Fruit fly (Drosophila melanogaster) whole organism, embryonic: ENCODE data around the gene CG6126.

Experiments used
- Abd-B ChIP-seq: fragments of 200-800 bp; sonication (Bioruptor generic); optimal IDR thresholded peaks from 2 replicates; lab custom pipeline; 2018; ENCODE audit warnings: missing biosample characterization, mild to moderate bottlenecking, missing genetic modification characterization, moderate library complexity
- Aef1 ChIP-seq: fragments of 200-800 bp; sonication (Bioruptor generic); IDR thresholded peaks from 3 replicates; pipeline ENCODE4 v1.3.6; 2022; ENCODE audit warnings: missing biosample characterization, missing genetic modification characterization
- Antp ChIP-seq: fragments of 200-800 bp; sonication (Bioruptor generic); optimal IDR thresholded peaks from 3 replicates; lab custom pipeline; 2016; ENCODE audit warnings: missing biosample characterization, missing genetic modification characterization
- B-H1 ChIP-seq: fragments of 200-800 bp; sonication (Bioruptor generic); IDR thresholded peaks from 3 replicates; pipeline ENCODE4 v1.3.6; 2022; ENCODE audit warnings: missing biosample characterization, missing genetic modification characterization
- Blimp-1 ChIP-seq: fragments of 200-800 bp; sonication (Bioruptor generic); optimal IDR thresholded peaks from 3 replicates; lab custom pipeline; 2018; ENCODE audit warnings: missing biosample characterization, missing genetic modification characterization, mild to moderate bottlenecking, moderate library complexity, missing genetic modification reagents
- CG11247 ChIP-seq: fragments of 200-800 bp; sonication (Bioruptor generic); IDR thresholded peaks from 2 replicates; pipeline ENCODE4 v1.3.6; 2022; ENCODE audit warnings: missing biosample characterization, missing genetic modification characterization
- CG11456 ChIP-seq: fragments of 200-800 bp; sonication (Bioruptor generic); IDR thresholded peaks from 3 replicates; pipeline ENCODE4 v1.3.6; 2022; ENCODE audit warnings: missing biosample characterization, missing genetic modification characterization
- CG12942 ChIP-seq: fragments of 200-800 bp; sonication (Bioruptor generic); optimal IDR thresholded peaks from 3 replicates; lab custom pipeline; 2016; ENCODE audit warnings: missing biosample characterization, missing genetic modification characterization
- CG13287 ChIP-seq: fragments of 200-800 bp; sonication (Bioruptor generic); IDR thresholded peaks from 2 replicates; pipeline ENCODE4 v1.3.6; 2022; ENCODE audit warnings: missing biosample characterization, missing genetic modification characterization; ENCODE audit not compliant: partially characterized antibody
- CG13894 ChIP-seq: fragments of 200-800 bp; sonication (Bioruptor generic); optimal IDR thresholded peaks from 3 replicates; lab custom pipeline; 2018; ENCODE audit warnings: missing biosample characterization, mild to moderate bottlenecking, missing genetic modification characterization, moderate library complexity
- CG14667 ChIP-seq: fragments of 200-800 bp; sonication (Bioruptor generic); IDR thresholded peaks from 2 replicates; pipeline ENCODE4 v1.3.6; 2022; ENCODE audit warnings: missing biosample characterization, missing genetic modification characterization
- CG15514 ChIP-seq: fragments of 200-800 bp; sonication (Bioruptor generic); optimal IDR thresholded peaks from 3 replicates; lab custom pipeline; 2017; ENCODE audit warnings: missing biosample characterization, missing genetic modification characterization, mild to moderate bottlenecking, moderate library complexity, missing genetic modification reagents
- CG1603 ChIP-seq: fragments of 200-800 bp; sonication (Bioruptor generic); optimal IDR thresholded peaks from 2 replicates; lab custom pipeline; 2019; ENCODE audit warnings: missing biosample characterization, mild to moderate bottlenecking, missing genetic modification characterization, moderate library complexity
- CG17361 ChIP-seq: fragments of 200-800 bp; sonication (Bioruptor generic); IDR thresholded peaks from 3 replicates; pipeline ENCODE4 v1.3.6; 2022; ENCODE audit warnings: missing biosample characterization, missing genetic modification characterization
- CG4328 ChIP-seq: fragments of 200-800 bp; sonication (Bioruptor generic); optimal IDR thresholded peaks from 3 replicates; lab custom pipeline; 2017; ENCODE audit warnings: missing biosample characterization, missing genetic modification reagents, missing genetic modification characterization
- CG6791 ChIP-seq: fragments of 200-800 bp; sonication (Bioruptor generic); IDR thresholded peaks from 3 replicates; pipeline ENCODE4 v1.3.6; 2022; ENCODE audit warnings: missing biosample characterization, missing genetic modification characterization; ENCODE audit not compliant: partially characterized antibody
- CG7271 ChIP-seq: fragments of 200-800 bp; sonication (Bioruptor generic); optimal IDR thresholded peaks from 2 replicates; lab custom pipeline; 2018; ENCODE audit warnings: missing biosample characterization, mild to moderate bottlenecking, missing genetic modification characterization, moderate library complexity
- CG7963 ChIP-seq: fragments of 200-800 bp; sonication (Bioruptor generic); IDR thresholded peaks from 3 replicates; pipeline ENCODE4 v1.3.6; 2022; ENCODE audit warnings: missing biosample characterization, missing genetic modification characterization; ENCODE audit not compliant: partially characterized antibody
- CG8089 ChIP-seq: fragments of 200-800 bp; sonication (Bioruptor generic); optimal IDR thresholded peaks from 3 replicates; lab custom pipeline; 2016; ENCODE audit warnings: missing biosample characterization, missing genetic modification characterization
- CG9437 ChIP-seq: fragments of 200-800 bp; sonication (Bioruptor generic); optimal IDR thresholded peaks from 2 replicates; lab custom pipeline; 2018; ENCODE audit warnings: missing biosample characterization, mild to moderate bottlenecking, missing genetic modification characterization
- CoRest ChIP-seq: fragments of 200-800 bp; sonication (Bioruptor generic); optimal IDR thresholded peaks from 3 replicates; lab custom pipeline; 2018; ENCODE audit warnings: missing biosample characterization, mild to moderate bottlenecking, missing genetic modification characterization, moderate library complexity
- CrebB ChIP-seq: fragments of 200-800 bp; sonication (Bioruptor generic); optimal IDR thresholded peaks from 3 replicates; lab custom pipeline; 2018; ENCODE audit warnings: missing biosample characterization, mild to moderate bottlenecking, missing genetic modification characterization
- Fer2 ChIP-seq: fragments of 200-800 bp; sonication (Bioruptor generic); optimal IDR thresholded peaks from 2 replicates; lab custom pipeline; 2018; ENCODE audit warnings: missing biosample characterization, mild to moderate bottlenecking, missing genetic modification characterization, moderate library complexity
- Hr78 ChIP-seq, 2 experiments: fragments of 200-800 bp in 1 of 2; fragments of >200 bp in 1 of 2; sonication (Bioruptor generic) in 1 of 2; optimal IDR thresholded peaks; 2 replicates each; lab custom pipeline; 2017 to 2019; ENCODE audit warnings: missing biosample characterization in 2 of 2, missing genetic modification characterization in 2 of 2, mild to moderate bottlenecking in 1 of 2, moderate library complexity in 1 of 2
- Hsf ChIP-seq: fragments of 200-800 bp; sonication (Bioruptor generic); optimal IDR thresholded peaks from 3 replicates; lab custom pipeline; 2016; ENCODE audit warnings: missing biosample characterization, missing genetic modification characterization
- Lhr ChIP-seq: fragments of 200-800 bp; sonication (Bioruptor generic); optimal IDR thresholded peaks from 3 replicates; lab custom pipeline; 2017; ENCODE audit warnings: mild to moderate bottlenecking, missing biosample characterization, missing genetic modification reagents, missing genetic modification characterization
- Lim3 ChIP-seq: fragments of 200-800 bp; sonication (Bioruptor generic); IDR thresholded peaks from 2 replicates; pipeline ENCODE4 v1.3.6; 2022; ENCODE audit warnings: missing biosample characterization, missing genetic modification characterization
- NC2α ChIP-seq: fragments of 200-800 bp; sonication (Bioruptor generic); optimal IDR thresholded peaks from 2 replicates; lab custom pipeline; 2016; ENCODE audit warnings: missing biosample characterization, missing genetic modification characterization
- Oaz ChIP-seq: fragments of 200-800 bp; sonication (Bioruptor generic); IDR thresholded peaks from 2 replicates; pipeline ENCODE4 v1.3.6; 2022; ENCODE audit warnings: missing biosample characterization, missing genetic modification characterization
- Side ChIP-seq: fragments of 200-800 bp; sonication (Bioruptor generic); optimal IDR thresholded peaks from 2 replicates; lab custom pipeline; 2016; ENCODE audit warnings: missing biosample characterization, missing genetic modification characterization
- Sry-β ChIP-seq: fragments of 200-800 bp; sonication (Bioruptor generic); optimal IDR thresholded peaks from 2 replicates; lab custom pipeline; 2018; ENCODE audit warnings: missing biosample characterization, mild to moderate bottlenecking, missing genetic modification characterization, moderate library complexity
- bcd ChIP-seq: fragments of 200-800 bp; sonication (Bioruptor generic); optimal IDR thresholded peaks from 2 replicates; lab custom pipeline; 2017; ENCODE audit warnings: missing biosample characterization, mild to moderate bottlenecking, missing genetic modification characterization
- chm ChIP-seq: fragments of 200-800 bp; sonication (Bioruptor generic); IDR thresholded peaks from 2 replicates; pipeline ENCODE4 v1.3.6; 2022; ENCODE audit warnings: missing biosample characterization, missing genetic modification characterization
- ewg ChIP-seq: fragments of 200-800 bp; sonication (Bioruptor generic); optimal IDR thresholded peaks from 3 replicates; lab custom pipeline; 2017; ENCODE audit warnings: mild to moderate bottlenecking, missing biosample characterization, missing genetic modification reagents, missing genetic modification characterization
- fd3F ChIP-seq: fragments of 200-800 bp; sonication (Bioruptor generic); optimal IDR thresholded peaks from 2 replicates; lab custom pipeline; 2018; ENCODE audit warnings: missing biosample characterization, mild to moderate bottlenecking, missing genetic modification characterization, moderate library complexity
- fd96Cb ChIP-seq: fragments of 200-800 bp; sonication (Bioruptor generic); optimal IDR thresholded peaks from 2 replicates; lab custom pipeline; 2018; ENCODE audit warnings: missing biosample characterization, mild to moderate bottlenecking, missing genetic modification characterization, moderate library complexity
- gce ChIP-seq: fragments of 200-800 bp; sonication (Bioruptor generic); IDR thresholded peaks from 3 replicates; pipeline ENCODE4 v1.3.6; 2022; ENCODE audit warnings: missing biosample characterization, missing genetic modification characterization
- gcm ChIP-seq: fragments of 200-800 bp; sonication (Bioruptor generic); optimal IDR thresholded peaks from 2 replicates; lab custom pipeline; 2019; ENCODE audit warnings: missing biosample characterization, mild to moderate bottlenecking, missing genetic modification characterization, moderate library complexity
- gsb ChIP-seq: fragments of 200-800 bp; sonication (Bioruptor generic); IDR thresholded peaks from 2 replicates; pipeline ENCODE4 v1.3.6; 2022; ENCODE audit warnings: missing biosample characterization, missing genetic modification characterization
- mam ChIP-seq: fragments of 200-800 bp; sonication (Bioruptor generic); optimal IDR thresholded peaks from 3 replicates; lab custom pipeline; 2016; ENCODE audit warnings: missing biosample characterization, missing genetic modification characterization
- nmo ChIP-seq: fragments of 200-800 bp; sonication (Bioruptor generic); optimal IDR thresholded peaks from 2 replicates; lab custom pipeline; 2018; ENCODE audit warnings: missing biosample characterization, mild to moderate bottlenecking, missing genetic modification characterization, moderate library complexity
- pho ChIP-seq: fragments of 200-800 bp; sonication (Bioruptor generic); optimal IDR thresholded peaks from 2 replicates; lab custom pipeline; 2016; ENCODE audit warnings: missing biosample characterization, missing genetic modification characterization
- pum ChIP-seq: fragments of 200-800 bp; sonication (Bioruptor generic); optimal IDR thresholded peaks from 2 replicates; lab custom pipeline; 2016; ENCODE audit warnings: missing biosample characterization, missing genetic modification characterization
- run ChIP-seq: fragments of 200-800 bp; sonication (Bioruptor generic); optimal IDR thresholded peaks from 3 replicates; lab custom pipeline; 2018; ENCODE audit warnings: missing biosample characterization, mild to moderate bottlenecking, missing genetic modification characterization
- sens ChIP-seq: fragments of 200-800 bp; sonication (Bioruptor generic); peaks from one replicate; lab custom pipeline; 2016; ENCODE audit warnings: missing biosample characterization, missing genetic modification characterization
- slp2 ChIP-seq: fragments of 200-800 bp; sonication (Bioruptor generic); optimal IDR thresholded peaks from 2 replicates; lab custom pipeline; 2016; ENCODE audit warnings: missing biosample characterization, missing genetic modification characterization
- tio ChIP-seq: fragments of 200-800 bp; sonication (Bioruptor generic); optimal IDR thresholded peaks from 2 replicates; lab custom pipeline; 2017; ENCODE audit warnings: missing biosample characterization, missing genetic modification characterization, inconsistent platforms
- tup ChIP-seq: fragments of 200-800 bp; sonication (Bioruptor generic); optimal IDR thresholded peaks from 2 replicates; lab custom pipeline; 2016; ENCODE audit warnings: missing biosample characterization, mild to moderate bottlenecking, missing genetic modification characterization, moderate library complexity
- tx ChIP-seq: fragments of 200-800 bp; sonication (Bioruptor generic); optimal IDR thresholded peaks from 2 replicates; lab custom pipeline; 2016; ENCODE audit warnings: missing biosample characterization, missing genetic modification characterization

Gene CG6126

dm6 chr3R:16235941-16236712, 33.2 kb upstream of the CG6126 start (continued):
- TF ChIP-seq CG7271 (tag; lab: Kevin White, UChicago) (peak; percentile 61), Side (GFP tag; lab: Kevin White, UChicago) (peak; percentile 4), Lhr (GFP tag; lab: Kevin White, UChicago) (peak; percentile 78), CG7963 (no peak), Lim3 (GFP tag; lab: Robert Waterston, UW) (no peak), CG9437 (GFP tag; lab: Kevin White, UChicago) (peak; percentile 95), CG4328 (peak; percentile 94), CG12942 (GFP tag; lab: Kevin White, UChicago) (peak; percentile 63), CG15514 (GFP tag; lab: Kevin White, UChicago) (peak; percentile 47), CoRest (tag; lab: Kevin White, UChicago) (peak; percentile 98), CG14667 (no peak), Oaz (GFP tag; lab: Robert Waterston, UW) (no peak), tx (GFP tag; lab: Kevin White, UChicago) (peak; percentile 62), B-H1 (GFP tag; lab: Robert Waterston, UW) (no peak), Hr78 (GFP tag; optimal IDR thresholded peaks at IDR 0.05; lab: Kevin White, UChicago) (peak in 1 of 2 experiments; percentile 94), Hsf (peak; percentile 59), tup (GFP tag; lab: Kevin White, UChicago) (peak; percentile 68), Blimp-1 (GFP tag; lab: Kevin White, UChicago) (peak; percentile 75), CG8089 (GFP tag; lab: Kevin White, UChicago) (peak; percentile 38), CG6791 (GFP tag; lab: Robert Waterston, UW) (no peak), Aef1 (GFP tag; lab: Robert Waterston, UW) (no peak), mam (GFP tag; lab: Kevin White, UChicago) (peak; percentile 49), CrebB (tag; lab: Kevin White, UChicago) (no peak), Fer2 (tag; lab: Kevin White, UChicago) (peak; percentile 75), run (tag; lab: Kevin White, UChicago) (peak; percentile 79), fd3F (peak; percentile 89), gsb (GFP tag; lab: Robert Waterston, UW) (no peak), nmo (GFP tag; lab: Kevin White, UChicago) (peak; percentile 98), gce (GFP tag; lab: Robert Waterston, UW) (no peak), ewg (GFP tag; lab: Kevin White, UChicago) (peak; percentile 86), CG13894 (tag; lab: Kevin White, UChicago) (no peak), CG11247 (no peak), Antp (GFP tag; lab: Kevin White, UChicago) (peak; percentile 58), CG13287 (GFP tag; lab: Robert Waterston, UW) (no peak), Sry-β (GFP tag; lab: Kevin White, UChicago) (peak; percentile 21), CG1603 (tag; lab: Kevin White, UChicago) (peak; percentile 69), CG11456 (GFP tag; lab: Robert Waterston, UW) (no peak), Abd-B (GFP tag; lab: Kevin White, UChicago) (peak; percentile 87), pum (peak; percentile 38), tio (GFP tag; lab: Kevin White, UChicago) (peak; percentile 83), bcd (GFP tag; lab: Kevin White, UChicago) (peak; percentile 95), chm (GFP tag; lab: Robert Waterston, UW) (no peak), fd96Cb (tag; lab: Kevin White, UChicago) (peak; percentile 87), slp2 (GFP tag; lab: Kevin White, UChicago) (peak; percentile 76), CG17361 (GFP tag; lab: Robert Waterston, UW) (no peak), NC2α (GFP tag; lab: Kevin White, UChicago) (peak; percentile 26), gcm (GFP tag; lab: Kevin White, UChicago) (peak; percentile 87), sens (GFP tag; lab: Kevin White, UChicago) (peak; percentile 84), pho (GFP tag; lab: Kevin White, UChicago) (no peak)
